Worm (Caenorhabditis elegans): ENCODE data around the gene madf-11.

DNA sequence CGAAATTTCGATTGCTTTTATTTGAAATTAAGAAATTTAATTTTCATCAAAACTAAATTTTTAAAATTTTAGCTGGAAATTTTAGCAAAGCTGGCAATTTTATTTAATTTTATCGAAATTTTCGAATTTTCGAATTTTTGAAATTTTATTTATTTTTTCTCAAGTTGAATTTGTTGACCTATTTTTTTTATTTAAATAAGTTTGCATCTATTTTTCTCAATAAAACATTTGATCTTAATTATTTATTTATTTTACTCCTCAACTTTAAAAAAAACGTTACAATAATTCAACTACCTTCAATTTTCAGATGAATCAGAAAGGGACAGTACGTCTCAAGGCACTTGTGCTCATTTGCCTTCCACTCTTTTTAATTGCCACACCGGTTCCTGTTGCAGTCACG, 21.5 kb upstream of the madf-11 start, which contains the start of gene daf-4:
- no peak for TF ChIP-seq bed-1 (GFP tag; IDR thresholded peaks at IDR 0.05)
- no peak for TF ChIP-seq snpc-4 (GFP tag; optimal IDR thresholded peaks at IDR 0.05)
- no peak for TF ChIP-seq snpc-4 (tag; optimal IDR thresholded peaks at IDR 0.05)
- no peak for TF ChIP-seq B0035.1 (tag; optimal IDR thresholded peaks at IDR 0.05)
- no peak for TF ChIP-seq ceh-91 (GFP tag; IDR thresholded peaks at IDR 0.05)
- no peak for TF ChIP-seq nhr-90 (tag; optimal IDR thresholded peaks at IDR 0.05)
- no peak for TF ChIP-seq hlh-26 (GFP tag; conservative IDR thresholded peaks at IDR 0.05)
- no peak for TF ChIP-seq ama-1 (optimal IDR thresholded peaks at IDR 0.05)
- TF ChIP-seq ama-1 (GFP tag; optimal IDR thresholded peaks at IDR 0.05): no peak
- no peak for TF ChIP-seq unc-62 (GFP tag; optimal IDR thresholded peaks at IDR 0.05)
- TF ChIP-seq F39B2.1 (GFP tag; IDR thresholded peaks at IDR 0.05): no peak
- no peak for TF ChIP-seq dpl-1 (GFP tag; optimal IDR thresholded peaks at IDR 0.05)

Data from whole organism, young adult.